Worm (Caenorhabditis elegans) whole organism, early embryonic: ENCODE results near the gene faah-2.

Experiments
- F13C5.2 ChIP-seq: sonication (generic microtip); optimal IDR thresholded peaks from 2 replicates; lab custom pipeline; 2017; ENCODE audit warnings: mild to moderate bottlenecking, missing genetic modification characterization, inconsistent platforms, missing compliant biosample characterization
- ets-7 ChIP-seq: sonication (generic microtip); optimal IDR thresholded peaks from 2 replicates; lab custom pipeline; 2016; ENCODE audit warnings: missing genotype, missing genetic modification characterization, missing compliant biosample characterization
- hmg-4 ChIP-seq: fragments of 200-800 bp; sonication (Bioruptor generic); optimal IDR thresholded peaks from 2 replicates; lab custom pipeline; 2018; ENCODE audit warnings: mild to moderate bottlenecking, missing genetic modification characterization, missing compliant biosample characterization
- hnd-1 ChIP-seq: sonication (generic microtip); optimal IDR thresholded peaks from 2 replicates; lab custom pipeline; 2016; ENCODE audit warnings: missing genetic modification characterization, missing compliant biosample characterization

DNA sequence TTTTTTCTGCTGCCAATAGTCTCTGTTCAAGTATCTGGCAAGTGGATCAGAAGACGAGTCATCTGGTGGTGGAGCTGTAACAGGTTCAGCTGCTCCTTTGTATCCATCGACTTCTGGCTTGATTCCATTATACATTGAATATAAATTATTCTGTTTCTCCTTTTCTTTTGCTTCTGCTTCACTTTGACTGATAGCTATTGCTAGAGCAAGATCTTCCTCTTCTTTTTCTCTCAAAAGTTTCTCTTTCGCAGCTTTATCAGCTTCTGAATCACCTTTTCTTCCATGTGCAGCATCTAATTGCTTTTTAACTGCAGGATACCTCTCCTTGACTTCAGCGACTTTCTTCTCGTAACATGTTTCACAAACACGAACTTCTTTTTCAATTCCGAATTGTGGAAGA is 51.3 kb downstream of the faah-2 start:
- TF ChIP-seq hnd-1 (tag; lab: Kevin White, UChicago) (no peak), hmg-4 (GFP tag; lab: Kevin White, UChicago) (no peak), F13C5.2 (tag; lab: Kevin White, UChicago) (no peak), ets-7 (tag; lab: Kevin White, UChicago) (no peak)
